Fruit fly (Drosophila melanogaster) whole organism, pupa: ENCODE results near the gene ERp44.

Source experiments
- CG13204 ChIP-seq: fragments of 200-800 bp; sonication (Bioruptor generic); optimal IDR thresholded peaks from 2 replicates; lab custom pipeline; 2018; ENCODE audit warnings: missing biosample characterization, mild to moderate bottlenecking, missing genetic modification characterization, moderate library complexity
- CG14655 ChIP-seq: fragments of 200-800 bp; sonication (Bioruptor generic); optimal IDR thresholded peaks from 3 replicates; lab custom pipeline; 2017; ENCODE audit warnings: mild to moderate bottlenecking, missing biosample characterization, missing genetic modification reagents, missing genetic modification characterization
- CG17806 ChIP-seq: fragments of 200-800 bp; sonication (Bioruptor generic); optimal IDR thresholded peaks from 2 replicates; lab custom pipeline; 2018; ENCODE audit warnings: missing biosample characterization, mild to moderate bottlenecking, missing genetic modification characterization, moderate library complexity
- CG32121 ChIP-seq: fragments of 200-800 bp; sonication (Bioruptor generic); IDR thresholded peaks from 2 replicates; pipeline ENCODE4 v1.3.6; 2022; ENCODE audit warnings: missing biosample characterization, missing genetic modification characterization
- CG34367 ChIP-seq: fragments of 200-800 bp; sonication (Bioruptor generic); optimal IDR thresholded peaks from 2 replicates; lab custom pipeline; 2018; ENCODE audit warnings: missing biosample characterization, mild to moderate bottlenecking, missing genetic modification characterization
- CG9948 ChIP-seq: fragments of 200-800 bp; sonication (Bioruptor generic); optimal IDR thresholded peaks from 2 replicates; lab custom pipeline; 2018; ENCODE audit warnings: missing biosample characterization, mild to moderate bottlenecking, missing genetic modification characterization, moderate library complexity
- EcR ChIP-seq: fragments of 200-800 bp; sonication (Bioruptor generic); optimal IDR thresholded peaks from 3 replicates; lab custom pipeline; 2019; ENCODE audit warnings: missing biosample characterization, missing genetic modification characterization, mild to moderate bottlenecking, moderate library complexity, missing genetic modification reagents
- rn ChIP-seq: fragments of 200-800 bp; sonication (Bioruptor generic); IDR thresholded peaks from 2 replicates; pipeline ENCODE4 v1.3.6; 2022; ENCODE audit warnings: missing biosample characterization, missing genetic modification characterization

DNA sequence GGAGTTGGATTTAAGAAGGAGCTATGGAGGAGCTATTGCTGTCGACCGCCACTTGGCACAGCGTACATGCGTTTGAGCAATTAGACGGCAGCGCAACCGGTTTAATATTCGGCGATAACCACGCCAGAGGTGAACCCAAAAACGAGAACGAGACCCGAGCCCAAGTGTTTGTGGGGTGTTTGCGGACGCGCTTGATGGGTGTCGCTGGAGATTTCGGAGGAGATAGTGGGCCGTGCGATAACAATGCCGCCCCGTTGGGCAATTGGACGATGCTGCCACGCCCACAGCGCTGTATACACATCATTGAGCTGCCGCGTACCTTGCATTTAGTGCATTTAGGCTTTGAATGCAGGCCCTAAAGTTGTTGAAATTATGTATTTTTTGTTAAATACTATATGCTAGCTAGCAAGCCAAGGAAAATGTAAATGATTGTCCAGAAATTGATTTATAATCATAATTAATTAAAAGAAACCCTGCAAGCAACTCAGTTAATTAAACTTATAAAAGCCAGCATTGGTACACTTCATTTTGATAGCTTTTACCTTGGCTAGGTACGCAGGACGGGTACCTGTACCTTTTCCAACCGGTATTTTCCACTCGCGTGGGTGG lies 10.9 kb upstream of the ERp44 start, which contains the start of gene Had1:
- TF ChIP-seq EcR (no peak), CG13204 (GFP tag; lab: Kevin White, UChicago) (no peak), rn (GFP tag; lab: Robert Waterston, UW) (no peak), CG14655 (GFP tag; lab: Kevin White, UChicago) (no peak), CG9948 (tag; lab: Kevin White, UChicago) (no peak), CG34367 (tag; lab: Kevin White, UChicago) (no peak), CG32121 (no peak), CG17806 (no peak)
